Fruit fly (Drosophila melanogaster): ENCODE data around the gene ifc.

Gene ifc

DNA sequence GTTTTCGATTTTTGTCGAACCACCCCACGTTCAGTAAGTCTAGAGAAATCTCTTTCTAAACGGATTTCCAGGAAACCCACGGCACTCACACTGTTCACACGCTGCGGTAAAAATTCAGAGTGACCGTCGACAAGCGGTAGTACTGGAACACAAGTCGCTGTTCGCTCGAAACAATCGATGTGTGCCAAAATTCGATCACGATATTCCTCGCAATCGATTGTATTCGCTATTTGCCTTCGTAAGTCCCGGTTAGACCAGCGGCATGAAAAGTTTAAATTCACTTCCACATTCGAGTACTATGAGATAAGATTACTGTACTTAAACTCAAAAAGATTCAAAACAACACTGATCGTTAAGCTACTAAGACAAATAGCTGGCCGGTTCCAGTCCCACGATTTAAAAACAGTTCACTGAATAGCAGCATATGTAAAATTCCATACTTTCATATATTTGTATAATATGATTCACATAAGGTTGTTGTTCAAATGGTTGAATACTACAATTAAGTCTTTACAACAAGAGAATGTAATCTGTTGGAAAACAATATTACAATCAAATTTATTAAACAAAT lies 5.2 kb upstream of the ifc start, which contains the start of gene chic (continued):
- TF ChIP-seq Eip74EF (GFP tag; optimal IDR thresholded peaks at IDR 0.05) (peak in 1 of 2 experiments; percentile 20), MESR4 (GFP tag; optimal IDR thresholded peaks at IDR 0.05) (peak; percentile 58), BtbVII (GFP tag; optimal IDR thresholded peaks at IDR 0.05) (no peak), cato (GFP tag; optimal IDR thresholded peaks at IDR 0.05; ENCODE audit: borderline replicate concordance) (no peak), ken (GFP tag; IDR thresholded peaks at IDR 0.05) (no peak), Hmr (GFP tag; optimal IDR thresholded peaks at IDR 0.05) (peak; percentile 34), Antp (GFP tag; optimal IDR thresholded peaks at IDR 0.05) (peak; percentile 19), zfh2 (GFP tag; optimal IDR thresholded peaks at IDR 0.05) (peak; percentile 36), Hsf (GFP tag; optimal IDR thresholded peaks at IDR 0.05) (peak; percentile 10), CG17912 (GFP tag; optimal IDR thresholded peaks at IDR 0.05) (no peak), Gug (GFP tag; IDR thresholded peaks at IDR 0.05) (peak; percentile 18; the same call in 1 of the 4 replicates), HmgD (GFP tag; optimal IDR thresholded peaks at IDR 0.05) (peak; percentile 38), CG7745 (tag; optimal IDR thresholded peaks at IDR 0.05) (peak; percentile 85), danr (GFP tag; IDR thresholded peaks at IDR 0.05) (no peak), Dp (GFP tag; optimal IDR thresholded peaks at IDR 0.05) (peak; percentile 45), Rx (GFP tag; IDR thresholded peaks at IDR 0.05) (no peak), nerfin-1 (tag; optimal IDR thresholded peaks at IDR 0.05) (no peak), lab (GFP tag; optimal IDR thresholded peaks at IDR 0.05) (peak; percentile 23), CG31388 (GFP tag; optimal IDR thresholded peaks at IDR 0.05) (no peak), Dad (GFP tag; optimal IDR thresholded peaks at IDR 0.05) (peak; percentile 13), mam (GFP tag; optimal IDR thresholded peaks at IDR 0.05) (peak; percentile 21), yki (optimal IDR thresholded peaks at IDR 0.05) (no peak), CG3995 (GFP tag; optimal IDR thresholded peaks at IDR 0.05) (peak; percentile 90), CG18476 (GFP tag; optimal IDR thresholded peaks at IDR 0.05) (peak; percentile 11), wor (GFP tag; IDR thresholded peaks at IDR 0.05) (no peak), Side (GFP tag; optimal IDR thresholded peaks at IDR 0.05) (peak; percentile 40), fd64A (GFP tag; optimal IDR thresholded peaks at IDR 0.05) (no peak), Adf1 (GFP tag; IDR thresholded peaks at IDR 0.05) (no peak), CG18764 (GFP tag; optimal IDR thresholded peaks at IDR 0.05) (no peak), Hr51 (GFP tag; optimal IDR thresholded peaks at IDR 0.05) (no peak), CG11723 (GFP tag; optimal IDR thresholded peaks at IDR 0.05) (no peak), CG31365 (tag; optimal IDR thresholded peaks at IDR 0.05) (no peak), CG12659 (GFP tag; optimal IDR thresholded peaks at IDR 0.05) (peak; percentile 14), fd96Cb (tag; optimal IDR thresholded peaks at IDR 0.05) (no peak), knrl (GFP tag; IDR thresholded peaks at IDR 0.05; ENCODE audit: partially characterized antibody) (no peak), CG2116 (GFP tag; optimal IDR thresholded peaks at IDR 0.05) (peak; percentile 16), CG11504 (tag; optimal IDR thresholded peaks at IDR 0.05) (no peak), ap (GFP tag; IDR thresholded peaks at IDR 0.05) (no peak), nmo (GFP tag; optimal IDR thresholded peaks at IDR 0.05) (no peak), CG34224 (GFP tag; IDR thresholded peaks at IDR 0.05; ENCODE audit: partially characterized antibody) (no peak), pzg (GFP tag; optimal IDR thresholded peaks at IDR 0.05) (peak; percentile 85), CG33213 (GFP tag; optimal IDR thresholded peaks at IDR 0.05) (peak; percentile 48), Sry-δ (GFP tag; optimal IDR thresholded peaks at IDR 0.05) (peak; percentile 20), gem (tag; optimal IDR thresholded peaks at IDR 0.05) (peak; percentile 29), pfk (GFP tag; optimal IDR thresholded peaks at IDR 0.05) (peak; percentile 29), stc (GFP tag; IDR thresholded peaks at IDR 0.05) (no peak), CG4707 (GFP tag; optimal IDR thresholded peaks at IDR 0.05) (peak; percentile 1), Nf-YA (GFP tag; IDR thresholded peaks at IDR 0.05) (no peak), emc (GFP tag; optimal IDR thresholded peaks at IDR 0.05) (peak; percentile 23), CG10565 (GFP tag; optimal IDR thresholded peaks at IDR 0.05) (no peak)

Measured in whole organism, embryonic.